Fruit fly (Drosophila melanogaster) whole organism: Measurements from ENCODE around the gene rempA.

ENCODE experiments used
- CG8478 ChIP-seq: fragments of >200 bp; optimal IDR thresholded peaks from 2 replicates; lab custom pipeline; 2018; ENCODE audit warnings: inconsistent platforms
- Dll ChIP-seq: fragments of >200 bp; optimal IDR thresholded peaks from 2 replicates; lab custom pipeline; 2017
- EcR ChIP-seq, 2 experiments: fragments of >200 bp; optimal IDR thresholded peaks; 2 replicates each; lab custom pipeline; 2017; ENCODE audit warnings: missing biosample characterization in 2 of 2, missing genetic modification characterization in 2 of 2, missing genetic modification reagents in 2 of 2
- pan ChIP-seq: fragments of >200 bp; optimal IDR thresholded peaks from 2 replicates; lab custom pipeline; 2017
- psq ChIP-seq: fragments of >200 bp; optimal IDR thresholded peaks from 2 replicates; lab custom pipeline; 2017
- usp ChIP-seq: fragments of >200 bp; optimal IDR thresholded peaks from 2 replicates; lab custom pipeline; 2017; ENCODE audit warnings: missing biosample characterization, missing genetic modification characterization, mixed read lengths

Gene rempA

DNA sequence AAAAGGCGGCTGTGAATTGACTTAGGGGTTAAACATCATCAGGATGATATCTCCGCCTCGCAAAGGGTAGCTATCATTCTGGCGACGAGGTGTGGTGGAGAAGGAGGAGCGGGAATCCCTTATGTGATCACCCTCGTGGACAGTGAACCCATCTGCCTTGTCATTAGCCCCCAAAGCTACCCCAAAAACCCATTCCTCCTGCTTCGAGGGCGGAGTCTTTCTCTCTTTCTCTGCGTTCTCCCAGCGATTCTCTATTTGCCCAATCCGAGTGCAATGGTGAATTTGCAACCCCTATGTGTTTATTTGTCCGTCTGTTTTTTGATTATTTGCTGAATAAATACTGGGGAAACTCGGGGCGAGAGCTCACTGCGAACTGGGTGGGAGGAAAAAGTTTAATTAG is 25.2 kb upstream of the rempA start:
- no peak for TF ChIP-seq CG8478

dm6 chr2L:577186-577585 is 17.1 kb upstream of the rempA start, which contains the start of gene Pph13:
Gene Pph13 (plus strand): TSS chr2L:577486.
- TF ChIP-seq usp (GFP tag; lab: Kevin White, UChicago) = no peak
- no peak for TF ChIP-seq pan (lab: Kevin White, UChicago)
- no peak for TF ChIP-seq psq (lab: Kevin White, UChicago)
- no peak for TF ChIP-seq CG8478
- no peak for TF ChIP-seq EcR (GFP tag; optimal IDR thresholded peaks at IDR 0.05; lab: Kevin White, UChicago)
- no peak for TF ChIP-seq Dll (lab: Kevin White, UChicago)

- no peak for TF ChIP-seq psq (lab: Kevin White, UChicago)
- no peak for TF ChIP-seq EcR (GFP tag; optimal IDR thresholded peaks at IDR 0.05; lab: Kevin White, UChicago)
- no peak for TF ChIP-seq Dll (lab: Kevin White, UChicago)
- no peak for TF ChIP-seq usp (GFP tag; lab: Kevin White, UChicago)
- no peak for TF ChIP-seq pan (lab: Kevin White, UChicago)
- no peak for TF ChIP-seq CG8478
These were observed 16.6 kb upstream of the rempA start, which contains the start of gene Ptth for dm6 chr2L:576559-577184. Gene Ptth (minus strand): TSS chr2L:576896.

DNA sequence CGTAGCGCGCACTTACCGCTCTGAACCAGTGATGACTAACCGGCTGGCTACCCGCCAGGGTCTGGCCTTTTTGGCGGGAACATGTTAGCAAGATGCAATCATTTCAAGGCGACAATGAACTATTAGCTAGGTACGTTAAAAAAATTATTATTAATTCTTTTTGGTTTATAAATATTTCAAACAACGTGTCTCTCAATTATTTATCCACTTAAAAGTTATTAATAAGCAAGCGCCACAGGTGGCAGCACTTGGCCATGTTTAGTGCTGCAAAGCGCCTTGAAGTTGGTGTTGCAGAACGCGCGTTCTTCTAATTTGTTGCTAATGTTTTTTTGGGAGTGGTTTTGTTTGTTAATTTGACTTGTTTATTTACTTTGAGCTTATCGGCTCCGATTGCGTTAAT is 14.1 kb upstream of the rempA start, which contains the start of the genes Ipk2 and cold:
Gene Ipk2 (minus strand): TSS at position 39 of the 400 bp plus-strand sequence.
Gene cold (plus strand): TSS at position 66 of the 400 bp plus-strand sequence.
- TF ChIP-seq Dll (lab: Kevin White, UChicago) = no peak
- TF ChIP-seq usp (GFP tag; lab: Kevin White, UChicago) = no peak
- TF ChIP-seq psq (lab: Kevin White, UChicago) = no peak
- no peak for TF ChIP-seq EcR (GFP tag; optimal IDR thresholded peaks at IDR 0.05; lab: Kevin White, UChicago)
- TF ChIP-seq pan (lab: Kevin White, UChicago) = no peak
- TF ChIP-seq CG8478 = no peak

DNA sequence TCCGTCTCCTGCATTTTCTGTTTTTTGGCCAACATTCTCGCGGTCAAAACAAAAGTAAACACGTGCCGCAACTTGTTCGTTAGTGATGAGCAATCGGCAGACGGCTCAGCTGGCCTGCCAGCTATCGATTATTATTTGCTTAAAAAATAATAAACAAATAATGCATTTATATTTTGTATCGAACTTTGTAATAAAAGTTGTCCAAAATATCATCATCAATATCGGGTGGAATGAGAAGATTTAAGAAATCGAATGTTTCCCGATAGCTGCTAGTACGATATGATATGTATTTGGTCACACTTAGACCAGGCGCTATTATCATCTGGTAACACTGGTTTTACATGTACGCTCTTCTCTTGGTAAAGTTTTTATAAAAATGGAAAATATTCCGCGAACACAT is 7.9 kb upstream of the rempA start, which contains the start of the genes Nle and Sf3b1:
Gene Nle (minus strand): TSS at position 92 of the 400 bp plus-strand sequence.
Gene Sf3b1 (plus strand): TSS at position 311 of the 400 bp plus-strand sequence.
- no peak for TF ChIP-seq CG8478
- TF ChIP-seq Dll (lab: Kevin White, UChicago) = no peak
- no peak for TF ChIP-seq pan (lab: Kevin White, UChicago)
- TF ChIP-seq EcR (GFP tag; optimal IDR thresholded peaks at IDR 0.05; lab: Kevin White, UChicago) = no peak
- TF ChIP-seq usp (GFP tag; lab: Kevin White, UChicago) = no peak
- TF ChIP-seq psq (lab: Kevin White, UChicago) = no peak

dm6 chr2L:563769-564550 is 3.9 kb upstream of the rempA start, which contains the start of the genes uncNacbeta and CG2794:
Gene uncNacbeta (minus strand): TSS chr2L:563819.
Gene CG2794 (plus strand): TSS chr2L:564163.
- TF ChIP-seq psq (lab: Kevin White, UChicago) (no peak), Dll (lab: Kevin White, UChicago) (no peak), CG8478 (no peak), usp (GFP tag; lab: Kevin White, UChicago) (no peak), pan (lab: Kevin White, UChicago) (no peak), EcR (GFP tag; optimal IDR thresholded peaks at IDR 0.05; lab: Kevin White, UChicago) (no peak)

dm6 chr2L:563314-563713 is 3.2 kb upstream of the rempA start:
- no peak for TF ChIP-seq EcR (GFP tag; optimal IDR thresholded peaks at IDR 0.05; lab: Kevin White, UChicago)
- no peak for TF ChIP-seq pan (lab: Kevin White, UChicago)
- no peak for TF ChIP-seq usp (GFP tag; lab: Kevin White, UChicago)
- no peak for TF ChIP-seq psq (lab: Kevin White, UChicago)
- TF ChIP-seq Dll (lab: Kevin White, UChicago) = no peak
- no peak for TF ChIP-seq CG8478

DNA sequence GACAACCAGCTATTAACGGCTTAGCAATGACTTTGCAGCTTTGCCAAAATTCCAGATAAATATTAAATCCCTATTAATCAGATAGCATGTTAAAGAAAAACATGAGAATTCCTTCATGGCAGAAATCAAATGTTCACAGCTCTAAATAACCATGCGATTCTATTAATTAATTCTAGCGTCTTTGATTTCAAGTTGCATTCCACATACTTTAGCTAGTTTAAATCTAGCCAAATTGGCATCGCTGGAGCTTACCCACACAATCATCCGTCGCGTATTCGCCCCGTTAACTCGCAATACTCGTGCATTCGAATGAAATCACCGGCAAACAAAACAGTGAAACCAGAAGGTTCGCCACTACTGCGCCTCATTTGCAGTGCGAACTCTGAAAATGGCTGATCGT is 799 bp downstream of the rempA start, which contains the start of gene Tspo:
Gene Tspo (plus strand): TSS at position 302 of the 400 bp plus-strand sequence.
- TF ChIP-seq pan (lab: Kevin White, UChicago) (no peak), usp (GFP tag; lab: Kevin White, UChicago) (no peak), EcR (GFP tag; optimal IDR thresholded peaks at IDR 0.05; lab: Kevin White, UChicago) (no peak), Dll (lab: Kevin White, UChicago) (no peak), psq (lab: Kevin White, UChicago) (no peak), CG8478 (no peak)

dm6 chr2L:552432-552929 is 7.6 kb downstream of the rempA start, which contains the start of gene Ets21C:
Gene Ets21C (minus strand): TSS chr2L:552923.
- TF ChIP-seq CG8478 = no peak
- TF ChIP-seq EcR (GFP tag; optimal IDR thresholded peaks at IDR 0.05; lab: Kevin White, UChicago) = no peak
- TF ChIP-seq usp (GFP tag; lab: Kevin White, UChicago) = no peak
- TF ChIP-seq psq (lab: Kevin White, UChicago) = no peak
- TF ChIP-seq Dll (lab: Kevin White, UChicago) = peak; percentile 83

DNA sequence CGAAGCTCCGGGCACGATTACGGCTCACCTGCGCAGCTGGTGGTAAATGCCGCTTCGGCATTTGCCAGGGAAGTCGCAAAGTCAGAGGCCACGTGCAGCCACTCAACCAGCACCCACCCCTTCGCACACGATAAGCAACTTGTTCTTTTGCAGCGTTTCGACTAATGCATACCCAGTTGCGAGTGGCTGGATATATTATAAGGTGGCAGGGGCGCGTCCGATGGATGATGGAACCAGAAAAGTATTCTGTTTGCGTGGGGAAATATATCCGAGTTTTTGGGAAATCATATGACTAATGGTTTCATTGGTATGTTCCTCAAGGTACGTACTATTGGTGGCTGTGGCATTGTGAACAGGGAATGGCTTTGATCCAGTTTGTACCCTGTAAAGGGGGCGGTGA is 10.5 kb downstream of the rempA start:
- TF ChIP-seq EcR (GFP tag; optimal IDR thresholded peaks at IDR 0.05; lab: Kevin White, UChicago) (no peak), pan (lab: Kevin White, UChicago) (peak; percentile 64), psq (lab: Kevin White, UChicago) (no peak), Dll (lab: Kevin White, UChicago) (no peak)

dm6 chr2L:547978-548377 is 12.1 kb downstream of the rempA start:
- TF ChIP-seq pan (lab: Kevin White, UChicago) = no peak
- peak; percentile 34 for TF ChIP-seq CG8478
